Worm (Caenorhabditis elegans): ENCODE data around the gene tap-1.

The tap-1 gene

DNA sequence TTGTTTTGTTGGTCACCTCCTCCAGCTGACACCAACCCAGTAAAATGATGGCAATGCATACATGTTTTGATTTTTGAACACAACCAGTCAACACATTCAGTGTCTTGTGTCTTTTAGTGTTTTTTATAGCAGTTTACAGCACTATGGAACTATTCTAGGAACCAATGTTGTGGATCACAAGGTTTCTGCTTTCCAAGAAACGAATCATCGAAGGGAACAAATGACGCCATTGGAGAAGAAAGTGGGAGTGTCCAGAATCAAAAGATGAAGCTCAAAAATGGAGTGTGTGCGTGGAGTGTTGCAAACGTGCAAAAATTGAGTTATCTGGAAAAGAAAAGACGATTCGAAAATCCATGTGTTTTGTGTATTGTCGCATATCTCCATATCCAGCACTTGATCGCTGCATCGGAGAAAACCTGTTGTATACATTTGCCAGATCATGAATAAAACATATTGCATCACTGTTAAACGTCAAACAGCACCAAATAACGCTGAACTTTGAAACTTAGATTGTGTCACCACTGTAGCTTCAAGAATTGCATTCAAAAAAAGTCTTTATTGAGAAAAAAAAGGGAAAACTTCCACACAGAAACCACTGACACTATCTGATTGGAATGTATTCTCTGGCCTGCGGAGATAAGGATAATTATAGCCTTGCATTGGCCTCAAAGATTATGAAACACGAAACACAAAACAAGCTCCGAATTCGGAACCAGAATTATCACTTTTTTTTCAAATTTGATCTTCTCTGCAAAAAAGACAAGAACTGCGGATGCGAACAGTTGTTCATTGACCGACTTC lies 26.9 kb upstream of the tap-1 start (continued):
- TF ChIP-seq sox-4 (tag; optimal IDR thresholded peaks at IDR 0.05) (peak; percentile 96), nhr-47 (tag; optimal IDR thresholded peaks at IDR 0.05) (peak; percentile 96), lin-15B (tag; optimal IDR thresholded peaks at IDR 0.05) (no peak), mep-1 (tag; optimal IDR thresholded peaks at IDR 0.05) (peak; percentile 46), nhr-76 (tag; optimal IDR thresholded peaks at IDR 0.05) (no peak), jun-1 (tag; optimal IDR thresholded peaks at IDR 0.05) (no peak), fkh-8 (tag; optimal IDR thresholded peaks at IDR 0.05) (peak; percentile 99), zag-1 (tag; optimal IDR thresholded peaks at IDR 0.05) (no peak), nhr-85 (tag) (no peak), efl-3 (GFP tag; optimal IDR thresholded peaks at IDR 0.05) (no peak), lin-39 (tag; optimal IDR thresholded peaks at IDR 0.05) (no peak), tbx-2 (tag; optimal IDR thresholded peaks at IDR 0.05) (no peak), ets-5 (GFP tag; IDR thresholded peaks at IDR 0.05) (no peak), ztf-11 (tag; optimal IDR thresholded peaks at IDR 0.05) (no peak), snpc-4 (tag; optimal IDR thresholded peaks at IDR 0.05) (no peak), pqm-1 (tag; optimal IDR thresholded peaks at IDR 0.05) (no peak), dpl-1 (GFP tag; optimal IDR thresholded peaks at IDR 0.05) (peak in 1 of 3 experiments; percentile 4), vab-15 (tag; optimal IDR thresholded peaks at IDR 0.05) (no peak), lin-35 (GFP tag; optimal IDR thresholded peaks at IDR 0.05) (no peak), fos-1 (tag; optimal IDR thresholded peaks at IDR 0.05) (peak; percentile 8), efl-1 (optimal IDR thresholded peaks at IDR 0.05) (no peak), efl-1 (GFP tag; optimal IDR thresholded peaks at IDR 0.05 in 1 of 2) (no peak), zip-4 (GFP tag; optimal IDR thresholded peaks at IDR 0.05) (peak; percentile 25), aha-1 (tag; optimal IDR thresholded peaks at IDR 0.05) (no peak), nhr-20 (tag; optimal IDR thresholded peaks at IDR 0.05) (peak; percentile 70), ces-1 (GFP tag; optimal IDR thresholded peaks at IDR 0.05) (no peak), swsn-7 (tag; optimal IDR thresholded peaks at IDR 0.05) (peak; percentile 82), ama-1 (optimal IDR thresholded peaks at IDR 0.05) (no peak), egl-13 (tag; optimal IDR thresholded peaks at IDR 0.05) (peak; percentile 97), grh-1 (GFP tag; IDR thresholded peaks at IDR 0.05) (no peak), elt-3 (tag; optimal IDR thresholded peaks at IDR 0.05) (peak in 2 of 6 experiments; percentile 6 to 35), fkh-10 (GFP tag; optimal IDR thresholded peaks at IDR 0.05) (peak; percentile 75), F16B12.6 (tag; optimal IDR thresholded peaks at IDR 0.05) (no peak), egl-27 (tag; optimal IDR thresholded peaks at IDR 0.05) (no peak), nhr-19 (GFP tag; conservative IDR thresholded peaks at IDR 0.05) (peak; percentile 68), ceh-63 (GFP tag; optimal IDR thresholded peaks at IDR 0.05) (no peak), pax-3 (tag; optimal IDR thresholded peaks at IDR 0.05) (peak; percentile 87), tlp-1 (tag; optimal IDR thresholded peaks at IDR 0.05) (no peak), unc-98 (GFP tag; IDR thresholded peaks at IDR 0.05) (no peak), isw-1 (GFP tag; IDR thresholded peaks at IDR 0.05) (no peak), pag-3 (tag; optimal IDR thresholded peaks at IDR 0.05; ENCODE audit: borderline replicate concordance, insufficient read depth) (no peak), dsc-1 (tag; optimal IDR thresholded peaks at IDR 0.05) (peak; percentile 86), unc-86 (tag; optimal IDR thresholded peaks at IDR 0.05) (peak; percentile 81), hlh-4 (tag; optimal IDR thresholded peaks at IDR 0.05) (peak; percentile 56), hlh-17 (GFP tag; optimal IDR thresholded peaks at IDR 0.05; ENCODE audit: borderline replicate concordance) (no peak)
